Worm (Caenorhabditis elegans): Measurements from ENCODE around the gene H23N18.5.

H23N18.5 gene

ce11 chrV:4881377-4881776 is 30.8 kb downstream of the H23N18.5 start, which contains the start of gene str-32:
Gene str-32 (minus strand): TSS chrV:4881477.
- TF ChIP-seq nhr-237 (tag; optimal IDR thresholded peaks at IDR 0.05) (no peak), fos-1 (tag; optimal IDR thresholded peaks at IDR 0.05) (no peak), snpc-4 (tag; optimal IDR thresholded peaks at IDR 0.05) (no peak), alr-1 (tag; optimal IDR thresholded peaks at IDR 0.05) (no peak), ztf-11 (tag; optimal IDR thresholded peaks at IDR 0.05) (no peak), blmp-1 (tag; optimal IDR thresholded peaks at IDR 0.05; ENCODE audit: insufficient read depth) (no peak)

DNA sequence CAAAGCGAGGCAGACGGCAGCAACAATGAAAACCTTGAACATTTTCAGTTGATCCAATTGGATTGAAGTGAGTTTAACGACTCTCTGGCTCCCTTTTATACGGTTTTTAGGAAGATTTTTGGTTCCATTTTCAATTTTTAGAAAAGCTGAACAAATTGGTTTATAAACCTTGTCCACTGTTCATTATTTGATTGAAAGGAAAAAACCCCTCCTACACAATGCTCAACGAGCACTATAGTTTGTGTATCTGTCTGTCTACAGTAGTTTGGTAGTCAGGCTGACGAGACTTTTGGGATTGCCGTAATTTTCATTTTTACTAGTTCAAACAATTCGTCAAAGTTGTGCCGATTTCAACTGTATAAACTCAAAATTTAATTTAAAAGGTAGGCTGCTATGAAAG is 32.9 kb downstream of the H23N18.5 start, which contains the start of gene T19H12.15:
T19H12.15 (minus strand) TSS at position 101 of the 400 bp plus-strand sequence.
- TF ChIP-seq elt-1 (tag; optimal IDR thresholded peaks at IDR 0.05) (no peak), F13H6.1 (tag; optimal IDR thresholded peaks at IDR 0.05) (no peak), ceh-16 (tag; optimal IDR thresholded peaks at IDR 0.05) (no peak), ceh-82 (tag; optimal IDR thresholded peaks at IDR 0.05) (no peak), alr-1 (tag; optimal IDR thresholded peaks at IDR 0.05) (no peak), lin-39 (tag; optimal IDR thresholded peaks at IDR 0.05) (no peak), blmp-1 (tag; optimal IDR thresholded peaks at IDR 0.05; ENCODE audit: insufficient read depth) (no peak), R02D3.7 (tag; optimal IDR thresholded peaks at IDR 0.05) (no peak)

DNA sequence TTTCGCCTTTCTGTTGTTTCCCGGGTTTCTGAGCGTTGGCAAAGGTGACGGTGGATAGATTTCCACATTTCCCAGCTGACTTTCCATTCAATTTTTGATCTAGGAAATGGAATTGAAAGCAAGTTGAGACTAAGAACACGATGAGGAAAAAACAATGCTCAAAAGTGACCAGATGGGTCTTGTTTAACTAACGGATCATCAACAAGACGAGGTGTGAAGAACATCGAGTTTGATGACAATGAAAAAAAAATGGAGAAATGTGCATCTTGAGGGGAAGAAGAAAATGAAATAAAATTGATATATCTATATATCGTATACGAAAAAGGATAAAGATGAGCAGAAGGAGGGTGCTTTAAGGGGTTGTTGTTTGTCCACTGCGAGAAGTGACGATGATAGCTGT is 34.6 kb downstream of the H23N18.5 start, which contains the start of gene T19H12.6:
T19H12.6 (minus strand) TSS at position 101 of the 400 bp plus-strand sequence.
- TF ChIP-seq snpc-4 (tag; optimal IDR thresholded peaks at IDR 0.05) (no peak), lin-13 (GFP tag; optimal IDR thresholded peaks at IDR 0.05) (no peak), nhr-77 (tag; optimal IDR thresholded peaks at IDR 0.05) (no peak), nhr-21 (tag; optimal IDR thresholded peaks at IDR 0.05) (no peak), skn-1 (tag; optimal IDR thresholded peaks at IDR 0.05) (no peak), ama-1 (optimal IDR thresholded peaks at IDR 0.05) (no peak), mdl-1 (tag; optimal IDR thresholded peaks at IDR 0.05) (no peak), dmd-4 (tag; optimal IDR thresholded peaks at IDR 0.05) (no peak), Y55F3AM.14 (GFP tag; optimal IDR thresholded peaks at IDR 0.05) (no peak), unc-55 (GFP tag; optimal IDR thresholded peaks at IDR 0.05) (no peak), F13H6.1 (tag; optimal IDR thresholded peaks at IDR 0.05) (no peak), C34F6.9 (tag; optimal IDR thresholded peaks at IDR 0.05) (no peak), peb-1 (tag; optimal IDR thresholded peaks at IDR 0.05) (no peak), alr-1 (tag; optimal IDR thresholded peaks at IDR 0.05) (no peak), lin-39 (tag; optimal IDR thresholded peaks at IDR 0.05) (no peak), nhr-11 (tag; optimal IDR thresholded peaks at IDR 0.05) (no peak)

- TF ChIP-seq elt-3 (tag; optimal IDR thresholded peaks at IDR 0.05) (no peak), blmp-1 (tag; optimal IDR thresholded peaks at IDR 0.05; ENCODE audit: insufficient read depth) (no peak), nhr-25 (tag; optimal IDR thresholded peaks at IDR 0.05) (no peak), R02D3.7 (tag; optimal IDR thresholded peaks at IDR 0.05) (no peak), alr-1 (tag; optimal IDR thresholded peaks at IDR 0.05) (no peak), ztf-1 (GFP tag; conservative IDR thresholded peaks at IDR 0.05) (no peak), sma-3 (GFP tag; optimal IDR thresholded peaks at IDR 0.05) (no peak), ztf-11 (tag; optimal IDR thresholded peaks at IDR 0.05) (no peak), ceh-16 (tag; optimal IDR thresholded peaks at IDR 0.05) (no peak), ztf-4 (tag; optimal IDR thresholded peaks at IDR 0.05) (no peak), zag-1 (tag; optimal IDR thresholded peaks at IDR 0.05) (no peak), Y55F3AM.14 (GFP tag; optimal IDR thresholded peaks at IDR 0.05) (no peak), unc-55 (GFP tag; optimal IDR thresholded peaks at IDR 0.05) (no peak), egl-27 (tag; optimal IDR thresholded peaks at IDR 0.05) (no peak), unc-62 (GFP tag; optimal IDR thresholded peaks at IDR 0.05) (no peak), skn-1 (tag; optimal IDR thresholded peaks at IDR 0.05) (no peak)
Observed at ce11 chrV:4871992-4872391, 40.2 kb downstream of the H23N18.5 start, which contains the start of gene srd-33. Gene srd-33 (plus strand): TSS chrV:4872292.

DNA sequence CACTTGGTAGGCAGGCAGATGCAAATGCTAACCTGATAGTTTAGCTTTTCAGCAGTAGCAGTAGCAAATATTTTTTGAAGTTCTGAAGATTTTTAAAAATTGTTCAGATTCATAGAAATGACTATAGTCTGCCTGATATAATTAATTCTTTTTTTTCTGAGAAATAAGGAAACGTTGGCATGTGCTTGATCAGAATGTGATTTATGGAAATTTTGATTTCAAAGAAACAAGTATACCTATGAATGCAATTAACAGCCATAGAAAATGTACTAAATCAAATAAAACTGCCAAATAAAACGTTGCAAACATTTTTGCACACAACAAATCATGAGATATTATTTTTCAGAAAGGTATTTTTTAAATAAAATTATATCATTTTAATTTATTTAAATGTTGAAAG is 41.6 kb downstream of the H23N18.5 start:
- TF ChIP-seq lsy-2 (tag; optimal IDR thresholded peaks at IDR 0.05) (peak in 1 of 2 experiments; percentile 32), unc-39 (tag; optimal IDR thresholded peaks at IDR 0.05) (no peak), nhr-21 (tag; optimal IDR thresholded peaks at IDR 0.05) (peak; percentile 42)

Measured in whole organism, L2 larva.